Worm (Caenorhabditis elegans): ENCODE measurements around the gene C50F4.6.
A peak's percentile ranks its signal among the peaks of the same experiment; 100 is the strongest.

ce11 chrV:9546860-9547269 is 973 bp downstream of the C50F4.6 start, which contains the start of gene his-37:
- peak; percentile 99 for TF ChIP-seq nhr-77 (tag; optimal IDR thresholded peaks at IDR 0.05)
- TF ChIP-seq lin-39 (tag; optimal IDR thresholded peaks at IDR 0.05), result peak; percentile 90
- TF ChIP-seq mdl-1 (tag; optimal IDR thresholded peaks at IDR 0.05), result peak; percentile 30 to 97
- TF ChIP-seq unc-130 (tag; optimal IDR thresholded peaks at IDR 0.05), result peak; percentile 99
- peak; percentile 65 for TF ChIP-seq nhr-28 (tag; optimal IDR thresholded peaks at IDR 0.05)
- TF ChIP-seq unc-62 (GFP tag; optimal IDR thresholded peaks at IDR 0.05), result peak; percentile 88
- TF ChIP-seq ceh-88 (GFP tag; IDR thresholded peaks at IDR 0.05), result peak; percentile 99
- TF ChIP-seq elt-2 (tag; optimal IDR thresholded peaks at IDR 0.05), result peak; percentile 92
- peak; percentile 85 for TF ChIP-seq pqm-1 (tag; optimal IDR thresholded peaks at IDR 0.05)

Data from whole organism, L1 larva.